Worm (Caenorhabditis elegans): ENCODE measurements around the gene F25H9.7.

The F25H9.7 gene

DNA sequence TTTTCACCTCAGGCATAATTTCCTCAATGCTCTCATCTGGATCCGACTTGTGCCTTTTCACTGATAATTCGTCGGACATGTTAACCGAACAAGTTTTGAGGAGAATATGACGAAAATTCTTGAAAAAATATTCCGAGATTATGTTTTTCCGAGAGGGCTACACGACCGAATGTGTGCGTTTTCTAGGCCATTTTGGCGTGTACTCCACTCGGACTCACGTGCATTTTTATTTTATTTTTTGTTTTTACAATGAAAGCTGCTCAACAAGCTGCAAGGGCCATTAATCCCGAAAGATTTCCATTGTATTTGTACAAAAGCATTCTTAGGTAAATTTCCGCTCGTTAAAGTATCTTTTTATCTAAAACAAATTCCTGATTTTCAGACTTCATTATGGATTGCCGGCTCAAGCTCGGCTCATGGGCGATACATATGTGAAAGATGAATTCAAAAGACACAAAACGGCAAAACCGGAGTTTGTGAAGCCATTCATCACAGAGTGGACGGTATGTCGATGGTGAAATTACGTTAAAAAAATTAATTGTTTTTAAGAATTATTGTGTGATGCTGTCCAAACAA lies at the start of gene F25H9.7, which contains the start of gene F25H9.6 (continued):
- TF ChIP-seq ceh-6 (GFP tag; optimal IDR thresholded peaks at IDR 0.05) (no peak), lin-11 (tag; optimal IDR thresholded peaks at IDR 0.05) (peak; percentile 22), ceh-22 (tag; optimal IDR thresholded peaks at IDR 0.05) (no peak), odd-2 (tag; optimal IDR thresholded peaks at IDR 0.05) (no peak), unc-55 (GFP tag; optimal IDR thresholded peaks at IDR 0.05) (no peak), mec-3 (tag; optimal IDR thresholded peaks at IDR 0.05; ENCODE audit: borderline replicate concordance) (peak; percentile 92), che-1 (tag; optimal IDR thresholded peaks at IDR 0.05) (no peak), tbx-2 (tag; optimal IDR thresholded peaks at IDR 0.05) (peak; percentile 95), sox-4 (tag; optimal IDR thresholded peaks at IDR 0.05) (no peak), tbx-7 (tag; optimal IDR thresholded peaks at IDR 0.05) (peak; percentile 97), ceh-18 (tag; optimal IDR thresholded peaks at IDR 0.05) (peak; percentile 33), pat-9 (tag; optimal IDR thresholded peaks at IDR 0.05) (no peak), nhr-232 (tag; optimal IDR thresholded peaks at IDR 0.05) (no peak), pqm-1 (tag; optimal IDR thresholded peaks at IDR 0.05) (peak; percentile 40), dmd-4 (tag; optimal IDR thresholded peaks at IDR 0.05; ENCODE audit: borderline replicate concordance) (peak; percentile 27), ceh-30 (tag; optimal IDR thresholded peaks at IDR 0.05) (no peak), ceh-34 (tag; optimal IDR thresholded peaks at IDR 0.05) (peak; percentile 62)

- TF ChIP-seq unc-42 (tag; optimal IDR thresholded peaks at IDR 0.05) (no peak), odd-2 (tag; optimal IDR thresholded peaks at IDR 0.05) (no peak), hlh-6 (tag; optimal IDR thresholded peaks at IDR 0.05) (no peak), hlh-8 (tag; optimal IDR thresholded peaks at IDR 0.05) (no peak), ceh-30 (tag; optimal IDR thresholded peaks at IDR 0.05) (no peak), fkh-6 (tag; optimal IDR thresholded peaks at IDR 0.05) (no peak), npax-4 (tag; optimal IDR thresholded peaks at IDR 0.05) (no peak), pax-1 (tag; optimal IDR thresholded peaks at IDR 0.05) (no peak), fax-1 (tag; optimal IDR thresholded peaks at IDR 0.05) (no peak), unc-55 (GFP tag; optimal IDR thresholded peaks at IDR 0.05) (no peak), ceh-19 (GFP tag; optimal IDR thresholded peaks at IDR 0.05) (no peak), T23F11.4 (GFP tag; optimal IDR thresholded peaks at IDR 0.05) (no peak), ahr-1 (tag; optimal IDR thresholded peaks at IDR 0.05) (no peak), ceh-22 (tag; optimal IDR thresholded peaks at IDR 0.05) (no peak), lin-11 (tag; optimal IDR thresholded peaks at IDR 0.05) (no peak), ztf-16 (tag; optimal IDR thresholded peaks at IDR 0.05) (no peak), elt-4 (tag; optimal IDR thresholded peaks at IDR 0.05) (no peak), ceh-34 (tag; optimal IDR thresholded peaks at IDR 0.05) (no peak), lim-6 (tag; optimal IDR thresholded peaks at IDR 0.05) (no peak), hlh-30 (tag; optimal IDR thresholded peaks at IDR 0.05; ENCODE audit: insufficient read depth) (no peak)
Measured at ce11 chrV:13420640-13421039, 47.5 kb upstream of the F25H9.7 start, which contains the start of gene srv-8. srv-8 (minus strand) TSS chrV:13420740.

DNA sequence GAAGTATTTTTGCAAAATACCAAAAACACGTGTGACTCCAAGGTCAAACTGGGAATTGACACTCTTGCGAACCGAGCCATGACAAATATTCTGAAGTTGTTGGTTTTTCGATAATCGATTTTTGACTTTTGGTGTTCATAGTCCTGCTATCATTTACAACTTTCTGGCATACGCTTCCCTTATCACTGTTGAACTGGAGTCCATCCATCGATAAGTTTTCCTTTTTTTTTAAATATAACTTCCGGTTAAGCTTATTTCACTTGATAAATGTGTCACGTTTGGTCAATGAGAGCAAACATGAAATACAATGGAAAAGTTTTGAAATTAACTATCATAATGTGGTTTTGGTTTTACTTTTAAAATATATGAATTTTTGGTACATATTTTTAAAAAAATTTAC lies 46.5 kb upstream of the F25H9.7 start:
- TF ChIP-seq sox-4 (tag; optimal IDR thresholded peaks at IDR 0.05) = no peak

- TF ChIP-seq tbx-2 (tag; optimal IDR thresholded peaks at IDR 0.05) (no peak), T23F11.4 (GFP tag; optimal IDR thresholded peaks at IDR 0.05) (no peak), sdc-2 (tag; optimal IDR thresholded peaks at IDR 0.05) (no peak), ceh-31 (tag; optimal IDR thresholded peaks at IDR 0.05) (no peak), ceh-19 (GFP tag; optimal IDR thresholded peaks at IDR 0.05) (no peak), pros-1 (tag; optimal IDR thresholded peaks at IDR 0.05) (no peak), pqm-1 (tag; optimal IDR thresholded peaks at IDR 0.05) (no peak), nfya-1 (tag; optimal IDR thresholded peaks at IDR 0.05) (no peak), dve-1 (tag; optimal IDR thresholded peaks at IDR 0.05) (no peak), ceh-14 (tag; optimal IDR thresholded peaks at IDR 0.05) (no peak), unc-42 (tag; optimal IDR thresholded peaks at IDR 0.05) (no peak)
Measured at ce11 chrV:13423045-13423444, 45.1 kb upstream of the F25H9.7 start, which contains the start of gene srv-9. srv-9 (minus strand) TSS chrV:13423145.

Measured in whole organism, late embryonic.